Fruit fly (Drosophila melanogaster) whole organism, embryonic: Measurements from ENCODE around the gene ClpP.

Experiments used
- Ada2b ChIP-seq: fragments of 200-800 bp; sonication (Bioruptor generic); IDR thresholded peaks from 2 replicates; pipeline ENCODE4 v1.3.6; 2022; ENCODE audit warnings: missing biosample characterization, missing genetic modification characterization
- Awh ChIP-seq: fragments of 200-800 bp; sonication (Bioruptor generic); IDR thresholded peaks from 2 replicates; pipeline ENCODE4, ENCODE4 v1.3.6; 2022; ENCODE audit warnings: missing biosample characterization, missing genetic modification characterization
- CG1024 ChIP-seq: fragments of 200-800 bp; sonication (Bioruptor generic); IDR thresholded peaks from 2 replicates; pipeline ENCODE4 v1.3.6; 2022; ENCODE audit warnings: missing biosample characterization, missing genetic modification characterization
- CG10979 ChIP-seq: fragments of 200-800 bp; sonication (Bioruptor generic); optimal IDR thresholded peaks from 2 replicates; lab custom pipeline; 2018; ENCODE audit warnings: missing biosample characterization, mild to moderate bottlenecking, missing genetic modification characterization, moderate library complexity
- CG11398 ChIP-seq: fragments of 200-800 bp; sonication (Bioruptor generic); optimal IDR thresholded peaks from 2 replicates; lab custom pipeline; 2016; ENCODE audit warnings: missing biosample characterization, missing genetic modification characterization
- CG12236 ChIP-seq: fragments of 200-800 bp; sonication (Bioruptor generic); optimal IDR thresholded peaks from 2 replicates; lab custom pipeline; 2016; ENCODE audit warnings: missing biosample characterization, missing genetic modification characterization
- CG12659 ChIP-seq: fragments of 200-800 bp; sonication (Bioruptor generic); optimal IDR thresholded peaks from 3 replicates; lab custom pipeline; 2017; ENCODE audit warnings: mild to moderate bottlenecking, missing biosample characterization, missing genetic modification reagents, missing genetic modification characterization
- CG12942 ChIP-seq: fragments of 200-800 bp; sonication (Bioruptor generic); optimal IDR thresholded peaks from 3 replicates; lab custom pipeline; 2016; ENCODE audit warnings: missing biosample characterization, missing genetic modification characterization
- CG2120 ChIP-seq: fragments of 200-800 bp; sonication (Bioruptor generic); optimal IDR thresholded peaks from 3 replicates; lab custom pipeline; 2016; ENCODE audit warnings: missing biosample characterization, missing genetic modification characterization
- CG2712 ChIP-seq: fragments of 200-800 bp; optimal IDR thresholded peaks from 3 replicates; lab custom pipeline; 2019; ENCODE audit warnings: missing biosample characterization, mild to moderate bottlenecking, missing genetic modification characterization, moderate library complexity
- CG31388 ChIP-seq: fragments of 200-800 bp; sonication (Bioruptor generic); optimal IDR thresholded peaks from 2 replicates; lab custom pipeline; 2016; ENCODE audit warnings: missing biosample characterization, missing genetic modification characterization
- CG3281 ChIP-seq: fragments of 200-800 bp; sonication (Bioruptor generic); optimal IDR thresholded peaks from 3 replicates; lab custom pipeline; 2017; ENCODE audit warnings: missing biosample characterization, mild to moderate bottlenecking, missing genetic modification characterization
- CG3726 ChIP-seq: fragments of 200-800 bp; sonication (Bioruptor generic); IDR thresholded peaks from 3 replicates; pipeline ENCODE4, ENCODE4 v1.3.6; 2022; ENCODE audit warnings: missing biosample characterization, missing genetic modification characterization
- CG4328 ChIP-seq: fragments of 200-800 bp; sonication (Bioruptor generic); optimal IDR thresholded peaks from 3 replicates; lab custom pipeline; 2017; ENCODE audit warnings: missing biosample characterization, missing genetic modification reagents, missing genetic modification characterization
- CG4707 ChIP-seq: fragments of 200-800 bp; sonication (Bioruptor generic); optimal IDR thresholded peaks from 2 replicates; lab custom pipeline; 2018; ENCODE audit warnings: missing biosample characterization, mild to moderate bottlenecking, missing genetic modification characterization, moderate library complexity
- CG7556 ChIP-seq: fragments of 200-800 bp; sonication (Bioruptor generic); optimal IDR thresholded peaks from 2 replicates; lab custom pipeline; 2017; ENCODE audit warnings: missing biosample characterization, mild to moderate bottlenecking, missing genetic modification characterization
- CG8281 ChIP-seq: fragments of 200-800 bp; sonication (Bioruptor generic); optimal IDR thresholded peaks from 2 replicates; lab custom pipeline; 2018; ENCODE audit warnings: missing biosample characterization, mild to moderate bottlenecking, missing genetic modification characterization, moderate library complexity
- CG8388 ChIP-seq: fragments of 200-800 bp; sonication (Bioruptor generic); optimal IDR thresholded peaks from 2 replicates; lab custom pipeline; 2019; ENCODE audit warnings: missing biosample characterization, mild to moderate bottlenecking, missing genetic modification characterization, moderate library complexity
- CG8944 ChIP-seq: fragments of 200-800 bp; sonication (Bioruptor generic); optimal IDR thresholded peaks from 3 replicates; lab custom pipeline; 2016; ENCODE audit warnings: missing biosample characterization, missing genetic modification characterization
- CG9797 ChIP-seq: fragments of 200-800 bp; sonication (Bioruptor generic); optimal IDR thresholded peaks from 3 replicates; lab custom pipeline; 2018; ENCODE audit warnings: missing biosample characterization, mild to moderate bottlenecking, missing genetic modification characterization
- CG9876 ChIP-seq: fragments of 200-800 bp; sonication (Bioruptor generic); optimal IDR thresholded peaks from 2 replicates; lab custom pipeline; 2016; ENCODE audit warnings: missing biosample characterization, missing genetic modification characterization
- Chrac-16 ChIP-seq: fragments of 200-800 bp; sonication (Bioruptor generic); optimal IDR thresholded peaks from 3 replicates; lab custom pipeline; 2016; ENCODE audit warnings: missing biosample characterization, missing genetic modification characterization
- D19B ChIP-seq: fragments of 200-800 bp; sonication (Bioruptor generic); optimal IDR thresholded peaks from 2 replicates; lab custom pipeline; 2017; ENCODE audit warnings: missing biosample characterization, mild to moderate bottlenecking, missing genetic modification characterization
- Fer3 ChIP-seq: fragments of 200-800 bp; sonication (Bioruptor generic); optimal IDR thresholded peaks from 2 replicates; lab custom pipeline; 2018; ENCODE audit warnings: missing biosample characterization, mild to moderate bottlenecking, missing genetic modification characterization, moderate library complexity
- MESR4 ChIP-seq: fragments of 200-800 bp; sonication (Bioruptor generic); optimal IDR thresholded peaks from 2 replicates; lab custom pipeline; 2018; ENCODE audit warnings: missing biosample characterization, mild to moderate bottlenecking, missing genetic modification characterization, moderate library complexity
- NC2α ChIP-seq: fragments of 200-800 bp; sonication (Bioruptor generic); optimal IDR thresholded peaks from 2 replicates; lab custom pipeline; 2016; ENCODE audit warnings: missing biosample characterization, missing genetic modification characterization
- Oaz ChIP-seq: fragments of 200-800 bp; sonication (Bioruptor generic); IDR thresholded peaks from 2 replicates; pipeline ENCODE4 v1.3.6; 2022; ENCODE audit warnings: missing biosample characterization, missing genetic modification characterization
- Poxn ChIP-seq: fragments of 200-800 bp; sonication (Bioruptor generic); IDR thresholded peaks from 2 replicates; pipeline ENCODE4 v1.3.6; 2022; ENCODE audit warnings: missing biosample characterization, missing genetic modification characterization
- Spps ChIP-seq: fragments of 200-800 bp; sonication (Bioruptor generic); optimal IDR thresholded peaks from 2 replicates; lab custom pipeline; 2018; ENCODE audit warnings: missing biosample characterization, mild to moderate bottlenecking, missing genetic modification characterization
- Ssrp ChIP-seq: fragments of 200-800 bp; sonication (Bioruptor generic); optimal IDR thresholded peaks from 2 replicates; lab custom pipeline; 2018; ENCODE audit warnings: missing biosample characterization, mild to moderate bottlenecking, missing genetic modification characterization, moderate library complexity
- Xbp1 ChIP-seq: fragments of 200-800 bp; sonication (Bioruptor generic); optimal IDR thresholded peaks from 3 replicates; lab custom pipeline; 2016; ENCODE audit warnings: missing biosample characterization, mild to moderate bottlenecking, missing genetic modification characterization
- aop ChIP-seq: fragments of 200-800 bp; sonication (Bioruptor generic); IDR thresholded peaks from 2 replicates; pipeline ENCODE4 v1.3.6; 2022; ENCODE audit warnings: missing biosample characterization, missing genetic modification characterization
- bsh ChIP-seq, 2 experiments: fragments of 200-800 bp; sonication (Bioruptor generic); optimal IDR thresholded peaks; 2 replicates each; lab custom pipeline; 2017 to 2018; ENCODE audit warnings: mild to moderate bottlenecking in 2 of 2, missing biosample characterization in 2 of 2, missing genetic modification characterization in 2 of 2, moderate library complexity in 1 of 2
- btn ChIP-seq: fragments of 200-800 bp; sonication (Bioruptor generic); optimal IDR thresholded peaks from 2 replicates; lab custom pipeline; 2016; ENCODE audit warnings: missing biosample characterization, missing genetic modification characterization
- cad ChIP-seq: fragments of >200 bp; optimal IDR thresholded peaks from 2 replicates; lab custom pipeline; 2017; ENCODE audit warnings: missing biosample characterization, missing genetic modification characterization
- ci ChIP-seq: fragments of 200-800 bp; sonication (Bioruptor generic); IDR thresholded peaks from 3 replicates; pipeline ENCODE4 v1.3.6; 2022; ENCODE audit warnings: missing biosample characterization, missing genetic modification characterization
- dati ChIP-seq: fragments of 200-800 bp; sonication (Bioruptor generic); IDR thresholded peaks from 2 replicates; pipeline ENCODE4 v1.3.6; 2022; ENCODE audit warnings: missing biosample characterization, missing genetic modification characterization
- ems ChIP-seq: fragments of 200-800 bp; sonication (Bioruptor generic); optimal IDR thresholded peaks from 3 replicates; lab custom pipeline; 2016; ENCODE audit warnings: missing biosample characterization, missing genetic modification characterization
- en ChIP-seq: fragments of 200-800 bp; sonication (Bioruptor generic); optimal IDR thresholded peaks from 2 replicates; lab custom pipeline; 2016; ENCODE audit warnings: missing biosample characterization, missing genetic modification characterization
- eve ChIP-seq, 2 experiments: fragments of >200 bp; optimal IDR thresholded peaks; 2 replicates each; lab custom pipeline; 2017; ENCODE audit warnings: missing biosample characterization in 2 of 2, missing genetic modification characterization in 2 of 2
- inv ChIP-seq: fragments of 200-800 bp; sonication (Bioruptor generic); IDR thresholded peaks from 2 replicates; pipeline ENCODE4 v1.3.6; 2022; ENCODE audit warnings: missing biosample characterization, missing genetic modification characterization; ENCODE audit not compliant: partially characterized antibody
- kah ChIP-seq: fragments of 200-800 bp; sonication (Bioruptor generic); optimal IDR thresholded peaks from 2 replicates; lab custom pipeline; 2018; ENCODE audit warnings: missing biosample characterization, mild to moderate bottlenecking, missing genetic modification characterization
- mam ChIP-seq: fragments of 200-800 bp; sonication (Bioruptor generic); optimal IDR thresholded peaks from 3 replicates; lab custom pipeline; 2016; ENCODE audit warnings: missing biosample characterization, missing genetic modification characterization
- repo ChIP-seq: fragments of 200-800 bp; sonication (Bioruptor generic); optimal IDR thresholded peaks from 2 replicates; lab custom pipeline; 2016; ENCODE audit warnings: missing biosample characterization, missing genetic modification characterization
- sim ChIP-seq: fragments of 200-800 bp; sonication (Bioruptor generic); IDR thresholded peaks from 2 replicates; pipeline ENCODE4 v1.3.6; 2022; ENCODE audit warnings: missing biosample characterization, missing genetic modification characterization
- so ChIP-seq: fragments of 200-800 bp; sonication (Bioruptor generic); IDR thresholded peaks from 3 replicates; pipeline ENCODE4 v1.3.6; 2022; ENCODE audit warnings: missing biosample characterization, missing genetic modification characterization
- tio ChIP-seq: fragments of 200-800 bp; sonication (Bioruptor generic); optimal IDR thresholded peaks from 2 replicates; lab custom pipeline; 2017; ENCODE audit warnings: missing biosample characterization, missing genetic modification characterization, inconsistent platforms
- tna ChIP-seq: fragments of 200-800 bp; sonication (Bioruptor generic); IDR thresholded peaks from 2 replicates; pipeline ENCODE4 v1.3.6; 2022; ENCODE audit warnings: missing biosample characterization, missing genetic modification characterization; ENCODE audit not compliant: partially characterized antibody
- vnd ChIP-seq: fragments of 200-800 bp; sonication (Bioruptor generic); IDR thresholded peaks from 3 replicates; pipeline ENCODE4 v1.3.6; 2022; ENCODE audit warnings: missing biosample characterization, missing genetic modification characterization; ENCODE audit not compliant: partially characterized antibody
- yki ChIP-seq: fragments of >200 bp; optimal IDR thresholded peaks from 3 replicates; lab custom pipeline; 2018
- zfh2 ChIP-seq: fragments of 200-800 bp; sonication (Bioruptor generic); optimal IDR thresholded peaks from 2 replicates; lab custom pipeline; 2016; ENCODE audit warnings: missing biosample characterization, missing genetic modification characterization

The ClpP gene

dm6 chr2L:10314327-10315210 lies 42.0 kb upstream of the ClpP start, which contains the start of the genes Usp14 and CG4972 (continued):
- TF ChIP-seq vnd = no peak
- TF ChIP-seq eve (GFP tag; optimal IDR thresholded peaks at IDR 0.05; lab: Kevin White, UChicago) = no peak
- TF ChIP-seq Ada2b (GFP tag; lab: Robert Waterston, UW) = no peak
- no peak for TF ChIP-seq CG11398 (GFP tag; lab: Kevin White, UChicago)
- no peak for TF ChIP-seq bsh (GFP tag; optimal IDR thresholded peaks at IDR 0.05; lab: Kevin White, UChicago)
- no peak for TF ChIP-seq CG12236
- TF ChIP-seq D19B (GFP tag; lab: Kevin White, UChicago) = no peak
- TF ChIP-seq cad (GFP tag; lab: Kevin White, UChicago) = no peak
- TF ChIP-seq yki = no peak
- no peak for TF ChIP-seq CG31388 (GFP tag; lab: Kevin White, UChicago)
- TF ChIP-seq Awh (GFP tag; lab: Robert Waterston, UW) = no peak
- no peak for TF ChIP-seq zfh2 (GFP tag; lab: Kevin White, UChicago)
- TF ChIP-seq CG3726 (GFP tag; lab: Robert Waterston, UW) = no peak
- no peak for TF ChIP-seq CG10979 (tag; lab: Kevin White, UChicago)
- TF ChIP-seq so (GFP tag; lab: Robert Waterston, UW) = no peak
- no peak for TF ChIP-seq btn (GFP tag; lab: Kevin White, UChicago)
- TF ChIP-seq CG8281 = no peak
- no peak for TF ChIP-seq Oaz (GFP tag; lab: Robert Waterston, UW)
- no peak for TF ChIP-seq en (GFP tag; lab: Kevin White, UChicago)
- TF ChIP-seq Fer3 (tag; lab: Kevin White, UChicago) = no peak
- no peak for TF ChIP-seq CG4328
- TF ChIP-seq Ssrp = no peak
- no peak for TF ChIP-seq ems (GFP tag; lab: Kevin White, UChicago)
- TF ChIP-seq Spps = no peak
- no peak for TF ChIP-seq CG12942 (GFP tag; lab: Kevin White, UChicago)
- TF ChIP-seq sim (GFP tag; lab: Robert Waterston, UW) = no peak
- TF ChIP-seq CG2120 = peak; percentile 29
- no peak for TF ChIP-seq repo (GFP tag; lab: Kevin White, UChicago)
- no peak for TF ChIP-seq CG9797
- TF ChIP-seq CG7556 (GFP tag; lab: Kevin White, UChicago) = no peak
- no peak for TF ChIP-seq aop
- no peak for TF ChIP-seq tna (GFP tag; lab: Robert Waterston, UW)
- TF ChIP-seq kah (GFP tag; lab: Kevin White, UChicago) = no peak
- no peak for TF ChIP-seq dati (GFP tag; lab: Robert Waterston, UW)
- no peak for TF ChIP-seq Poxn (GFP tag; lab: Robert Waterston, UW)
- TF ChIP-seq Xbp1 (GFP tag; lab: Kevin White, UChicago) = peak; percentile 6
- TF ChIP-seq CG4707 (GFP tag; lab: Kevin White, UChicago) = no peak
- no peak for TF ChIP-seq inv (GFP tag; lab: Robert Waterston, UW)
- TF ChIP-seq CG3281 (GFP tag; lab: Kevin White, UChicago) = no peak
- peak; percentile 33 for TF ChIP-seq CG2712 (tag; lab: Kevin White, UChicago)
- TF ChIP-seq ci = no peak
- no peak for TF ChIP-seq mam (GFP tag; lab: Kevin White, UChicago)
- TF ChIP-seq NC2α = no peak
- peak; percentile 11 for TF ChIP-seq tio (GFP tag; lab: Kevin White, UChicago)
- peak; percentile 75 for TF ChIP-seq MESR4
- TF ChIP-seq CG9876 (GFP tag; lab: Kevin White, UChicago) = no peak
- no peak for TF ChIP-seq CG8944
- peak; percentile 41 for TF ChIP-seq CG12659 (GFP tag; lab: Kevin White, UChicago)
- TF ChIP-seq Chrac-16 (GFP tag; lab: Kevin White, UChicago) = no peak
- no peak for TF ChIP-seq CG8388 (GFP tag; lab: Kevin White, UChicago)
- peak; percentile 79; the same call in 1 of the 2 replicates for TF ChIP-seq CG1024
